Fruit fly (Drosophila melanogaster) whole organism, embryonic: ENCODE measurements around the gene CG2540.

Experiments used
- ATbp ChIP-seq: fragments of 200-800 bp; sonication (Bioruptor generic); optimal IDR thresholded peaks from 2 replicates; lab custom pipeline; 2017; ENCODE audit warnings: missing biosample characterization, mild to moderate bottlenecking, missing genetic modification characterization, missing genetic modification reagents
- Ada2b ChIP-seq: fragments of 200-800 bp; sonication (Bioruptor generic); IDR thresholded peaks from 2 replicates; pipeline ENCODE4 v1.3.6; 2022; ENCODE audit warnings: missing biosample characterization, missing genetic modification characterization
- Awh ChIP-seq: fragments of 200-800 bp; sonication (Bioruptor generic); IDR thresholded peaks from 2 replicates; pipeline ENCODE4, ENCODE4 v1.3.6; 2022; ENCODE audit warnings: missing biosample characterization, missing genetic modification characterization
- Bgb ChIP-seq: fragments of 200-800 bp; sonication (Bioruptor generic); IDR thresholded peaks from 2 replicates; pipeline ENCODE4 v1.3.6; 2022; ENCODE audit warnings: missing biosample characterization, missing genetic modification characterization; ENCODE audit not compliant: partially characterized antibody
- CG10267 ChIP-seq: fragments of 200-800 bp; sonication (Bioruptor generic); optimal IDR thresholded peaks from 2 replicates; lab custom pipeline; 2018; ENCODE audit warnings: missing biosample characterization, mild to moderate bottlenecking, missing genetic modification characterization, moderate library complexity
- CG10274 ChIP-seq: fragments of 200-800 bp; sonication (Bioruptor generic); optimal IDR thresholded peaks from 3 replicates; lab custom pipeline; 2017; ENCODE audit warnings: missing biosample characterization, mild to moderate bottlenecking, missing genetic modification characterization
- CG11093 ChIP-seq: fragments of 200-800 bp; sonication (Bioruptor generic); IDR thresholded peaks from 3 replicates; pipeline ENCODE4 v1.3.6; 2022; ENCODE audit warnings: missing biosample characterization, missing genetic modification characterization
- CG15269 ChIP-seq: fragments of 200-800 bp; sonication (Bioruptor generic); optimal IDR thresholded peaks from 2 replicates; lab custom pipeline; 2018; ENCODE audit warnings: missing biosample characterization, mild to moderate bottlenecking, missing genetic modification characterization, moderate library complexity
- CG17802 ChIP-seq: fragments of 200-800 bp; sonication (Bioruptor generic); optimal IDR thresholded peaks from 2 replicates; lab custom pipeline; 2018; ENCODE audit warnings: missing biosample characterization, mild to moderate bottlenecking, missing genetic modification characterization, moderate library complexity
- CG18262 ChIP-seq: fragments of 200-800 bp; optimal IDR thresholded peaks from 3 replicates; lab custom pipeline; 2019; ENCODE audit warnings: missing biosample characterization, mild to moderate bottlenecking, missing genetic modification characterization, moderate library complexity
- CG30403 ChIP-seq: fragments of 200-800 bp; sonication (Bioruptor generic); optimal IDR thresholded peaks from 3 replicates; lab custom pipeline; 2016; ENCODE audit warnings: missing biosample characterization, missing genetic modification characterization
- CG31388 ChIP-seq: fragments of 200-800 bp; sonication (Bioruptor generic); optimal IDR thresholded peaks from 2 replicates; lab custom pipeline; 2016; ENCODE audit warnings: missing biosample characterization, missing genetic modification characterization
- CG3163 ChIP-seq: fragments of 200-800 bp; sonication (Bioruptor generic); optimal IDR thresholded peaks from 3 replicates; lab custom pipeline; 2016; ENCODE audit warnings: missing biosample characterization, missing genetic modification characterization
- CG33557 ChIP-seq: fragments of 200-800 bp; sonication (Bioruptor generic); optimal IDR thresholded peaks from 2 replicates; lab custom pipeline; 2019; ENCODE audit warnings: missing biosample characterization, mild to moderate bottlenecking, missing genetic modification characterization, moderate library complexity
- CG34422 ChIP-seq: fragments of 200-800 bp; sonication (Bioruptor generic); IDR thresholded peaks from 3 replicates; pipeline ENCODE4 v1.3.6; 2022; ENCODE audit warnings: missing biosample characterization, missing genetic modification characterization
- CG4707 ChIP-seq: fragments of 200-800 bp; sonication (Bioruptor generic); optimal IDR thresholded peaks from 2 replicates; lab custom pipeline; 2018; ENCODE audit warnings: missing biosample characterization, mild to moderate bottlenecking, missing genetic modification characterization, moderate library complexity
- CG4820 ChIP-seq: fragments of 200-800 bp; sonication (Bioruptor generic); optimal IDR thresholded peaks from 3 replicates; lab custom pipeline; 2016; ENCODE audit warnings: missing biosample characterization, missing genetic modification characterization
- CG6791 ChIP-seq: fragments of 200-800 bp; sonication (Bioruptor generic); IDR thresholded peaks from 3 replicates; pipeline ENCODE4 v1.3.6; 2022; ENCODE audit warnings: missing biosample characterization, missing genetic modification characterization; ENCODE audit not compliant: partially characterized antibody
- CG7271 ChIP-seq: fragments of 200-800 bp; sonication (Bioruptor generic); optimal IDR thresholded peaks from 2 replicates; lab custom pipeline; 2018; ENCODE audit warnings: missing biosample characterization, mild to moderate bottlenecking, missing genetic modification characterization, moderate library complexity
- CG7556 ChIP-seq: fragments of 200-800 bp; sonication (Bioruptor generic); optimal IDR thresholded peaks from 2 replicates; lab custom pipeline; 2017; ENCODE audit warnings: missing biosample characterization, mild to moderate bottlenecking, missing genetic modification characterization
- CG8290 ChIP-seq, 3 experiments: fragments of 200-800 bp; sonication (Bioruptor generic); optimal IDR thresholded peaks; 2 replicates each; lab custom pipeline; 2016 to 2019; ENCODE audit warnings: missing biosample characterization in 3 of 3, missing genetic modification characterization in 3 of 3, mild to moderate bottlenecking in 2 of 3, moderate library complexity in 1 of 3
- CTCF ChIP-seq: fragments of 200-800 bp; sonication (Bioruptor generic); optimal IDR thresholded peaks from 2 replicates; lab custom pipeline; 2017; ENCODE audit warnings: missing biosample characterization, mild to moderate bottlenecking, missing genetic modification characterization, moderate library complexity
- Fer2 ChIP-seq: fragments of 200-800 bp; sonication (Bioruptor generic); optimal IDR thresholded peaks from 2 replicates; lab custom pipeline; 2018; ENCODE audit warnings: missing biosample characterization, mild to moderate bottlenecking, missing genetic modification characterization, moderate library complexity
- Hey ChIP-seq: fragments of 200-800 bp; sonication (Bioruptor generic); optimal IDR thresholded peaks from 3 replicates; lab custom pipeline; 2018; ENCODE audit warnings: missing biosample characterization, mild to moderate bottlenecking, missing genetic modification characterization
- Hmx ChIP-seq: fragments of 200-800 bp; sonication (Bioruptor generic); optimal IDR thresholded peaks from 2 replicates; lab custom pipeline; 2016; ENCODE audit warnings: missing biosample characterization, missing genetic modification characterization
- Nf-YB ChIP-seq: fragments of 200-800 bp; sonication (Bioruptor generic); optimal IDR thresholded peaks from 3 replicates; lab custom pipeline; 2019; ENCODE audit warnings: missing biosample characterization, mild to moderate bottlenecking, missing genetic modification characterization, moderate library complexity
- Opbp ChIP-seq: fragments of 200-800 bp; sonication (Bioruptor generic); IDR thresholded peaks from 3 replicates; pipeline ENCODE4 v1.3.6; 2022; ENCODE audit warnings: missing biosample characterization, missing genetic modification characterization; ENCODE audit not compliant: partially characterized antibody
- PHDP ChIP-seq: fragments of 200-800 bp; sonication (Bioruptor generic); optimal IDR thresholded peaks from 3 replicates; lab custom pipeline; 2018; ENCODE audit warnings: missing biosample characterization, mild to moderate bottlenecking, missing genetic modification characterization, moderate library complexity
- Sry-β ChIP-seq: fragments of 200-800 bp; sonication (Bioruptor generic); optimal IDR thresholded peaks from 2 replicates; lab custom pipeline; 2018; ENCODE audit warnings: missing biosample characterization, mild to moderate bottlenecking, missing genetic modification characterization, moderate library complexity
- Tbp ChIP-seq: fragments of >200 bp; optimal IDR thresholded peaks from 2 replicates; lab custom pipeline; 2018; ENCODE audit warnings: missing biosample characterization, missing genetic modification characterization
- az2 ChIP-seq: fragments of 200-800 bp; sonication (Bioruptor generic); optimal IDR thresholded peaks from 3 replicates; lab custom pipeline; 2016; ENCODE audit warnings: missing biosample characterization, missing genetic modification characterization
- btn ChIP-seq: fragments of 200-800 bp; sonication (Bioruptor generic); optimal IDR thresholded peaks from 2 replicates; lab custom pipeline; 2016; ENCODE audit warnings: missing biosample characterization, missing genetic modification characterization
- chn ChIP-seq: fragments of 200-800 bp; sonication (Bioruptor generic); optimal IDR thresholded peaks from 2 replicates; lab custom pipeline; 2016; ENCODE audit warnings: missing biosample characterization, missing genetic modification characterization
- corto ChIP-seq: fragments of 200-800 bp; sonication (Bioruptor generic); optimal IDR thresholded peaks from 2 replicates; lab custom pipeline; 2016; ENCODE audit warnings: missing biosample characterization, mild to moderate bottlenecking, missing genetic modification characterization, moderate library complexity
- crol ChIP-seq: fragments of 200-800 bp; sonication (Bioruptor generic); IDR thresholded peaks from 2 replicates; pipeline ENCODE4 v1.3.6; 2022; ENCODE audit warnings: missing biosample characterization, missing genetic modification characterization
- en ChIP-seq: fragments of 200-800 bp; sonication (Bioruptor generic); optimal IDR thresholded peaks from 2 replicates; lab custom pipeline; 2016; ENCODE audit warnings: missing biosample characterization, missing genetic modification characterization
- fd102C ChIP-seq: fragments of 200-800 bp; sonication (Bioruptor generic); optimal IDR thresholded peaks from 2 replicates; lab custom pipeline; 2018; ENCODE audit warnings: missing biosample characterization, mild to moderate bottlenecking, missing genetic modification characterization, moderate library complexity
- h ChIP-seq: fragments of >200 bp; optimal IDR thresholded peaks from 2 replicates; lab custom pipeline; 2017
- insv ChIP-seq, 2 experiments: fragments of 200-800 bp; sonication (Bioruptor generic); optimal IDR thresholded peaks; 3 replicates each; lab custom pipeline; 2016 to 2018; ENCODE audit warnings: missing biosample characterization in 2 of 2, missing genetic modification characterization in 2 of 2
- lilli ChIP-seq: fragments of 200-800 bp; sonication (Bioruptor generic); optimal IDR thresholded peaks from 3 replicates; lab custom pipeline; 2016; ENCODE audit warnings: missing biosample characterization, missing genetic modification characterization
- mld ChIP-seq: fragments of 200-800 bp; sonication (Bioruptor generic); IDR thresholded peaks from 3 replicates; pipeline ENCODE4 v1.3.6; 2022; ENCODE audit warnings: missing biosample characterization, missing genetic modification characterization; ENCODE audit not compliant: partially characterized antibody
- nerfin-2 ChIP-seq: fragments of 200-800 bp; sonication (Bioruptor generic); IDR thresholded peaks from 2 replicates; pipeline ENCODE4 v1.3.6; 2022; ENCODE audit warnings: missing biosample characterization, missing genetic modification characterization; ENCODE audit not compliant: partially characterized antibody
- org-1 ChIP-seq: fragments of 200-800 bp; sonication (Bioruptor generic); optimal IDR thresholded peaks from 2 replicates; lab custom pipeline; 2017; ENCODE audit warnings: missing biosample characterization, missing genetic modification characterization
- peb ChIP-seq: fragments of 200-800 bp; sonication (Bioruptor generic); IDR thresholded peaks from 2 replicates; pipeline ENCODE4 v1.3.6; 2022; ENCODE audit warnings: missing biosample characterization, missing genetic modification characterization
- phol ChIP-seq: fragments of 200-800 bp; sonication (Bioruptor generic); optimal IDR thresholded peaks from 3 replicates; lab custom pipeline; 2018; ENCODE audit warnings: missing biosample characterization, mild to moderate bottlenecking, missing genetic modification characterization, moderate library complexity
- pita ChIP-seq: fragments of 200-800 bp; sonication (Bioruptor generic); optimal IDR thresholded peaks from 2 replicates; lab custom pipeline; 2017; ENCODE audit warnings: missing biosample characterization, mild to moderate bottlenecking, missing genetic modification characterization
- sens ChIP-seq: fragments of 200-800 bp; sonication (Bioruptor generic); peaks from one replicate; lab custom pipeline; 2016; ENCODE audit warnings: missing biosample characterization, missing genetic modification characterization
- sqz ChIP-seq: fragments of 200-800 bp; sonication (Bioruptor generic); optimal IDR thresholded peaks from 3 replicates; lab custom pipeline; 2018; ENCODE audit warnings: missing biosample characterization, mild to moderate bottlenecking, missing genetic modification characterization
- tap ChIP-seq: fragments of 200-800 bp; optimal IDR thresholded peaks from 3 replicates; lab custom pipeline; 2019; ENCODE audit warnings: missing biosample characterization, mild to moderate bottlenecking, missing genetic modification characterization, moderate library complexity
- twi ChIP-seq: fragments of 200-800 bp; optimal IDR thresholded peaks from 2 replicates; lab custom pipeline; 2019; ENCODE audit warnings: missing biosample characterization, mild to moderate bottlenecking, missing genetic modification characterization, moderate library complexity

The CG2540 gene

dm6 chrX:12662679-12663463 is 33.2 kb downstream of the CG2540 start:
- no peak for TF ChIP-seq twi (tag; lab: Kevin White, UChicago)
- peak; percentile 1 for TF ChIP-seq CG7556 (GFP tag; lab: Kevin White, UChicago)
- TF ChIP-seq org-1 (GFP tag; lab: Kevin White, UChicago), result no peak
- no peak for TF ChIP-seq fd102C (GFP tag; lab: Kevin White, UChicago)
- TF ChIP-seq CG8290 (GFP tag; optimal IDR thresholded peaks at IDR 0.05; lab: Kevin White, UChicago), result no peak
- no peak for TF ChIP-seq CG8290 (tag; optimal IDR thresholded peaks at IDR 0.05; lab: Kevin White, UChicago)
- no peak for TF ChIP-seq btn (GFP tag; lab: Kevin White, UChicago)
- peak; percentile 26 for TF ChIP-seq PHDP
- TF ChIP-seq phol (tag; lab: Kevin White, UChicago), result peak; percentile 10
- TF ChIP-seq peb (GFP tag; lab: Robert Waterston, UW), result no peak
- no peak for TF ChIP-seq tap (tag; lab: Kevin White, UChicago)
- peak; percentile 18 for TF ChIP-seq CG10267
- TF ChIP-seq CG33557 (GFP tag; lab: Kevin White, UChicago), result peak; percentile 15
- TF ChIP-seq Hey (tag; lab: Kevin White, UChicago), result no peak
- no peak for TF ChIP-seq lilli (GFP tag; lab: Kevin White, UChicago)
- TF ChIP-seq corto (GFP tag; lab: Kevin White, UChicago), result no peak
- TF ChIP-seq mld (GFP tag; lab: Robert Waterston, UW), result no peak
- no peak for TF ChIP-seq CG30403 (GFP tag; lab: Kevin White, UChicago)
- no peak for TF ChIP-seq Nf-YB (GFP tag; lab: Kevin White, UChicago)
- TF ChIP-seq en (GFP tag; lab: Kevin White, UChicago), result no peak
- no peak for TF ChIP-seq CG6791 (GFP tag; lab: Robert Waterston, UW)
- TF ChIP-seq CG11093 (GFP tag; lab: Robert Waterston, UW), result no peak
- no peak for TF ChIP-seq Tbp (GFP tag; lab: Kevin White, UChicago)
- TF ChIP-seq pita (GFP tag; lab: Kevin White, UChicago), result no peak
- TF ChIP-seq CG34422 (GFP tag; lab: Robert Waterston, UW), result no peak
- TF ChIP-seq CG7271 (tag; lab: Kevin White, UChicago), result no peak
- TF ChIP-seq CG15269 (tag; lab: Kevin White, UChicago), result peak; percentile 17
- TF ChIP-seq crol, result no peak; the same call in 1 of the 2 replicates
- no peak for TF ChIP-seq Bgb
- TF ChIP-seq CG17802 (tag; lab: Kevin White, UChicago), result no peak
- TF ChIP-seq Fer2 (tag; lab: Kevin White, UChicago), result no peak
- no peak for TF ChIP-seq CG3163
- TF ChIP-seq Opbp (GFP tag; lab: Robert Waterston, UW), result no peak
- no peak for TF ChIP-seq ATbp (GFP tag; lab: Kevin White, UChicago)
- no peak for TF ChIP-seq az2
- TF ChIP-seq nerfin-2 (GFP tag; lab: Robert Waterston, UW), result no peak
- no peak for TF ChIP-seq CG4820
- no peak for TF ChIP-seq sqz
- TF ChIP-seq h (lab: Kevin White, UChicago), result no peak
- no peak for TF ChIP-seq Sry-β (GFP tag; lab: Kevin White, UChicago)
- TF ChIP-seq insv (GFP tag; optimal IDR thresholded peaks at IDR 0.05; lab: Kevin White, UChicago), result no peak
- no peak for TF ChIP-seq Hmx (GFP tag; lab: Kevin White, UChicago)
- no peak for TF ChIP-seq CTCF (GFP tag; lab: Kevin White, UChicago)
- peak; percentile 44 for TF ChIP-seq sens
- peak; percentile 35 for TF ChIP-seq CG18262 (tag; lab: Kevin White, UChicago)
- no peak for TF ChIP-seq CG4707 (GFP tag; lab: Kevin White, UChicago)
- no peak for TF ChIP-seq CG10274 (GFP tag; lab: Kevin White, UChicago)
- no peak for TF ChIP-seq chn (GFP tag; lab: Kevin White, UChicago)
- TF ChIP-seq Awh (GFP tag; lab: Robert Waterston, UW), result no peak
- no peak for TF ChIP-seq Ada2b (GFP tag; lab: Robert Waterston, UW)
- TF ChIP-seq CG31388 (GFP tag; lab: Kevin White, UChicago), result no peak
